Worm (Caenorhabditis elegans): ENCODE data around the gene srw-94.

Gene srw-94

DNA sequence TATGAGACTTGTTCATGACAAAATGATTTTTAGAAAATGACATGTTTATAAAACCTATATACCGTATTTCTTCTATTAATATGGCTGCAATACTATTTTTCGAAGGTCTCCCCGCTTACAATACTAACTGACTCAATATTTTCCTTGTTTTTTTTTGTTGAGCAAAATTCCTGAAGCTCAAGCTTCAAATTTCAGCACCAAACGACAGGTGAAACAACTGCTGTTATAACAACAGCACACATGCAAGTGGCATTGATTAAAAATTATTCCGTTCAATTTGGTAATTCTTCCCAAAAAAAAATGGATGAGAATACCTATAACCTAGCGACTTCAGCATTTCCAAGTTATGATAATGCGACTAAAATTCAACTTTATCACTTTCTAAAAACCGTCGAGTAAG is at the start of gene srw-94:
TSS of gene srw-94 (plus strand) at position 301 of the 400 bp plus-strand sequence.
- TF ChIP-seq T22C8.4 (GFP tag; IDR thresholded peaks at IDR 0.05) (no peak), tab-1 (GFP tag; IDR thresholded peaks at IDR 0.05) (no peak), med-1 (GFP tag; optimal IDR thresholded peaks at IDR 0.05; ENCODE audit: insufficient read depth) (no peak), ztf-29 (GFP tag; IDR thresholded peaks at IDR 0.05) (no peak), ref-1 (GFP tag; conservative IDR thresholded peaks at IDR 0.05) (no peak), cog-1 (tag; optimal IDR thresholded peaks at IDR 0.05) (no peak), klf-2 (GFP tag; conservative IDR thresholded peaks at IDR 0.05) (no peak), flt-1 (GFP tag; IDR thresholded peaks at IDR 0.05) (no peak), ztf-23 (GFP tag; IDR thresholded peaks at IDR 0.05) (no peak)

ce11 chrIV:4771792-4772191 is 42.5 kb upstream of the srw-94 start, which contains the start of gene R11E3.2:
Gene R11E3.2 (plus strand): TSS chrIV:4772092.
- TF ChIP-seq klf-2 (GFP tag; conservative IDR thresholded peaks at IDR 0.05) = no peak
- no peak for TF ChIP-seq cog-1 (tag; optimal IDR thresholded peaks at IDR 0.05)
- TF ChIP-seq ref-1 (GFP tag; conservative IDR thresholded peaks at IDR 0.05) = no peak
- TF ChIP-seq tab-1 (GFP tag; IDR thresholded peaks at IDR 0.05) = no peak
- no peak for TF ChIP-seq flt-1 (GFP tag; IDR thresholded peaks at IDR 0.05)
- no peak for TF ChIP-seq T22C8.4 (GFP tag; IDR thresholded peaks at IDR 0.05)

DNA sequence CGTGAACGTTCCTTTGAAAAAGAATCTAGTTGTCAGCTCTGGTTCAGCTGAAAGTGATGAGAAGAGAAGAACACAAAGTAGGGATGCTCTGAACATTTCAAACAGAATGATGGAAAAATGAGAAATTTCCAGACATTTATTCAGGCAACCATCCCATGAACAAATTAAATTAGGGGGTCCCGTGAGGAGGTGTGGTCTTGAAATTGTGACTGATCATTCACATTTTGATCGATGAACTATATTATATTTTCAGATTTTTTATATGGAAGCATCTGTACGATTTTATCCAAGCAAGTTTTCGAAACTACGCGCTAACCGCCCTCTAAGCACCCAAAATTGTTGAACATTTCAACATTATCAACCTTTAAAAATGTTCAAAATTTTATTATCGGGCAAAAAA is 38.3 kb upstream of the srw-94 start, which contains the start of gene R11E3.19:
TSS of gene R11E3.19 (minus strand) at position 101 of the 400 bp plus-strand sequence.
- TF ChIP-seq T22C8.4 (GFP tag; IDR thresholded peaks at IDR 0.05) (no peak), ref-1 (GFP tag; conservative IDR thresholded peaks at IDR 0.05) (no peak), ztf-29 (GFP tag; IDR thresholded peaks at IDR 0.05) (no peak), med-1 (GFP tag; optimal IDR thresholded peaks at IDR 0.05; ENCODE audit: insufficient read depth) (no peak)

- TF ChIP-seq flt-1 (GFP tag; IDR thresholded peaks at IDR 0.05) = no peak
- TF ChIP-seq ztf-23 (GFP tag; IDR thresholded peaks at IDR 0.05) = no peak
- no peak for TF ChIP-seq cog-1 (tag; optimal IDR thresholded peaks at IDR 0.05)
- TF ChIP-seq ztf-29 (GFP tag; IDR thresholded peaks at IDR 0.05) = no peak
- TF ChIP-seq klf-2 (GFP tag; conservative IDR thresholded peaks at IDR 0.05) = no peak
- no peak for TF ChIP-seq T22C8.4 (GFP tag; IDR thresholded peaks at IDR 0.05)
- TF ChIP-seq tab-1 (GFP tag; IDR thresholded peaks at IDR 0.05) = no peak
- TF ChIP-seq ref-1 (GFP tag; conservative IDR thresholded peaks at IDR 0.05) = no peak
Measured at ce11 chrIV:4776501-4776900, 37.8 kb upstream of the srw-94 start.

DNA sequence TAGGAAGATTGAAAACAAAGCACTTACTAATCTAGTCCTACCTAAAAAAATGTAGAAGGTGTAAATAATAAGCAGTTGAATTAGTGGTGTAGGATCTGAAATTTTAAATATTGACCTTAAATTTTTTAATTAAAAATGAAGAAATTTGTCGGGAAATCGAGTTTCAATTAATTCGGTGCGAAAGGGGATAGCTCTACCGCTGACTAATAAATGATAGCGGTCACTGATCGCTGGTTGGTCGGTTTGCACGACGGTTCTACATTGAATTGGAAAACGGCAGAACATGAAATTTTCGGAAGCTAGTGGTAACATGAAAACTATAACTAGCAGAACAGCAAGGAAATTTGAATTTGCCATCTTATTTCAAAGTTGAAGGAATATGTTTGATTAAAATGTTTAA is 34.2 kb upstream of the srw-94 start, which contains the start of gene set-15:
TSS of gene set-15 (minus strand) at position 101 of the 400 bp plus-strand sequence.
- TF ChIP-seq med-1 (GFP tag; optimal IDR thresholded peaks at IDR 0.05; ENCODE audit: insufficient read depth) (no peak), tab-1 (GFP tag; IDR thresholded peaks at IDR 0.05) (no peak), ref-1 (GFP tag; conservative IDR thresholded peaks at IDR 0.05) (no peak), T22C8.4 (GFP tag; IDR thresholded peaks at IDR 0.05) (no peak), ztf-23 (GFP tag; IDR thresholded peaks at IDR 0.05) (no peak), flt-1 (GFP tag; IDR thresholded peaks at IDR 0.05) (no peak), ztf-29 (GFP tag; IDR thresholded peaks at IDR 0.05) (no peak), cog-1 (tag; optimal IDR thresholded peaks at IDR 0.05) (no peak), klf-2 (GFP tag; conservative IDR thresholded peaks at IDR 0.05) (no peak)

DNA sequence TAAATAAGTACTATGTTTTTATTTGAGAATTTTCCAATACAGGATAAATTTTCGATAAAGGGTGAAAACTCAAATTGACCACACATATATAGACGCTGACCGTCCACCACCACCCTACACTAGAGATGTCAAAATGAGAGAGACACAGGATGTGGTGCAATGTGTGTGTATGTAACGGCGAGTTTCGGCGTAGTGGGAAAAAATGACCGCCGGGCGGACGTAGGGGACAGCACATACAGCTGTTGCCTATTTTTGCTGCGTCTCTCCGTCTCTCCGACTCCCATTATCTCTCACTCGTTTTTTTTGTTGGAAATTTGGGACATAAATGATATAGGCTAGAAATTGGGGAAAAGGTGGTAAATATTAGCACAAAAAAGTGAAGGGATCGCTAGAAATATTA is 33.2 kb upstream of the srw-94 start:
- no peak for TF ChIP-seq ref-1 (GFP tag; conservative IDR thresholded peaks at IDR 0.05)
- TF ChIP-seq cog-1 (tag; optimal IDR thresholded peaks at IDR 0.05) = no peak
- TF ChIP-seq flt-1 (GFP tag; IDR thresholded peaks at IDR 0.05) = no peak
- no peak for TF ChIP-seq T22C8.4 (GFP tag; IDR thresholded peaks at IDR 0.05)
- TF ChIP-seq klf-2 (GFP tag; conservative IDR thresholded peaks at IDR 0.05) = no peak

DNA sequence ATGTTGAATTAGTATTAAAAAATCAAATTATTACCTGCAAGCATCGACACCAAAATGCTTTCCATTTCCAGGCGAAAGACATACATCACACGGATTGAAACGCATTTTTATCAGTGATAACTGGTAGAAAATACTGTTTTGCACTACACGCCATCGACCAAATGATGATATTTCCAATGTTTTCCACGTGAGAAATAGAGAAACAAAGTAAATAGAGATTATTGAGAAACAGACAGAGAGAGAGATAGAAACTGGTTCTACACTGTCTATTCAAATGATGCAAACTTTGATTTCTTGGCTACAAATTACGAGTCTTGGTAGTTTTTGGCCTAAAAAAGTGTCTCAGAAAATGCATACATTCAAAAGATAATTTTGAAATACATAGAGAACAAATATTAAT is 26.0 kb upstream of the srw-94 start, which contains the start of gene nhr-104:
TSS of gene nhr-104 (minus strand) at position 361 of the 400 bp plus-strand sequence.
- no peak for TF ChIP-seq ref-1 (GFP tag; conservative IDR thresholded peaks at IDR 0.05)
- no peak for TF ChIP-seq tab-1 (GFP tag; IDR thresholded peaks at IDR 0.05)
- TF ChIP-seq ztf-23 (GFP tag; IDR thresholded peaks at IDR 0.05) = no peak
- no peak for TF ChIP-seq ztf-29 (GFP tag; IDR thresholded peaks at IDR 0.05)
- TF ChIP-seq flt-1 (GFP tag; IDR thresholded peaks at IDR 0.05) = no peak
- TF ChIP-seq med-1 (GFP tag; optimal IDR thresholded peaks at IDR 0.05; ENCODE audit: insufficient read depth) = no peak
- TF ChIP-seq cog-1 (tag; optimal IDR thresholded peaks at IDR 0.05) = no peak
- TF ChIP-seq klf-2 (GFP tag; conservative IDR thresholded peaks at IDR 0.05) = no peak
- no peak for TF ChIP-seq T22C8.4 (GFP tag; IDR thresholded peaks at IDR 0.05)

DNA sequence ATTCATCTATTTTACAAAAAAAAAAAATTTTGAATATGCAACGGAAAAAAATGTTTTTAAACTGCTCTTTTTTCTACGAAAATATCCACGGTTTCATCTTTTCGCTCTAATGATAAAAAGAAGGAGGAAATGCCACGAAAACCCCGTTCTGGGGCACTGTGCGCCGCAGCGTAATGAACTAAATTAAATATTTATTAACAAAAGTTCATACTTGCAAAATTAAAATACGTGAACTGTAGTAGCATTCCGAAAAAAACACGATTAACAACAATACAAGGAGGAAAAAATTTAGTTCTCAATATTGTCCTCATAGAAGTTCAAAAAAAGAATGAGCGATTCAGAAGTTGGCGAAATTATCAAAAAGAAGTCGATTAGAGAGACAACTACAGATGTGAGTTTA is 24.8 kb upstream of the srw-94 start, which contains the start of gene R11E3.1:
TSS of gene R11E3.1 (plus strand) at position 301 of the 400 bp plus-strand sequence.
- no peak for TF ChIP-seq flt-1 (GFP tag; IDR thresholded peaks at IDR 0.05)
- TF ChIP-seq ztf-29 (GFP tag; IDR thresholded peaks at IDR 0.05) = no peak
- no peak for TF ChIP-seq ref-1 (GFP tag; conservative IDR thresholded peaks at IDR 0.05)
- TF ChIP-seq med-1 (GFP tag; optimal IDR thresholded peaks at IDR 0.05; ENCODE audit: insufficient read depth) = no peak
- no peak for TF ChIP-seq cog-1 (tag; optimal IDR thresholded peaks at IDR 0.05)
- TF ChIP-seq T22C8.4 (GFP tag; IDR thresholded peaks at IDR 0.05) = no peak
- TF ChIP-seq klf-2 (GFP tag; conservative IDR thresholded peaks at IDR 0.05) = no peak
- no peak for TF ChIP-seq tab-1 (GFP tag; IDR thresholded peaks at IDR 0.05)
- TF ChIP-seq ztf-23 (GFP tag; IDR thresholded peaks at IDR 0.05) = no peak

DNA sequence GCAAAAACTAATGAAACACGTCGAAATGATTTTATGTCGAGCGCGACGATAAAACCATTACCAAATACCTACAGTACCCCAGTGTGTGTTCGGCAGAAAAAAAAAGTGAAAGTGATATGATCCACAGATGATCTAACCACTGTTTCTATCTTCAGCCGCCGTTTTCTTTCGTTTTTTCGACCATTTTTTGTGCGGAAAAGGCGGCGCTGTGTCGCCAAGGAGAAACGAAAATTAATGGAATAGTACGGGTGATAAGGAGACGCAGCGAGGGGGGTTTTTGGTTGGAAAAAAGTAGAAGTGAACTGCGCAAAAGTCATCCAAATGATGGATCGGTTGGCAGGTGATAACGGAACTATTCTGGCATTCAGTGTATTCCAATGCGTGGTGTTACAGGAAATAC is 19.2 kb upstream of the srw-94 start:
- TF ChIP-seq klf-2 (GFP tag; conservative IDR thresholded peaks at IDR 0.05) (no peak), tab-1 (GFP tag; IDR thresholded peaks at IDR 0.05) (no peak), ztf-29 (GFP tag; IDR thresholded peaks at IDR 0.05) (no peak), ztf-23 (GFP tag; IDR thresholded peaks at IDR 0.05) (no peak), cog-1 (tag; optimal IDR thresholded peaks at IDR 0.05) (no peak), ref-1 (GFP tag; conservative IDR thresholded peaks at IDR 0.05) (no peak), flt-1 (GFP tag; IDR thresholded peaks at IDR 0.05) (no peak), med-1 (GFP tag; optimal IDR thresholded peaks at IDR 0.05; ENCODE audit: insufficient read depth) (no peak)

DNA sequence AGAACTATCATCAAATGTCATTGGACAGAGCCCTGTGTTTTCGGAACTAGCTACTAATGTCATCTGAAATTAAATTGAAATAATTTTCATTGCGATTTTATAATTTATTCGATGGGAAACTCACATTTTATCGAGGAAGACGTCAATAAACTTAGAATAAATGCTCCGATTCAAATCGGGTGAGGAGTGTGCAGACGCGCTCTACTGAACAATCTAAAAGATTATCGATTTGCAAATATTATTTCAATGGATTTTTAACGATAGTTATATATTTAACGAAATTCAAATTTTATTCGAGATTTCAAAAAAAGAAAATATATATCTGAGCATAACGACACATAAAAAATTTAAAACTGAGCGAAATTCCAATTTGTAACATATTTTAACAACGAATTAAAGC is 15.2 kb upstream of the srw-94 start, which contains the start of gene eor-1:
TSS of gene eor-1 (minus strand) at position 65 of the 400 bp plus-strand sequence.
- TF ChIP-seq tab-1 (GFP tag; IDR thresholded peaks at IDR 0.05) (no peak), T22C8.4 (GFP tag; IDR thresholded peaks at IDR 0.05) (peak; percentile 85)

Data from whole organism, midembryonic.